Worm (Caenorhabditis elegans): ENCODE measurements around the gene ani-3.

Gene ani-3

ce11 chrV:19744210-19744609, 46.7 kb downstream of the ani-3 start:
- TF ChIP-seq hlh-30 (tag; optimal IDR thresholded peaks at IDR 0.05; ENCODE audit: insufficient read depth) (no peak), gmeb-2 (tag; optimal IDR thresholded peaks at IDR 0.05) (no peak), tbx-2 (tag; optimal IDR thresholded peaks at IDR 0.05) (no peak), K02D7.2 (tag; optimal IDR thresholded peaks at IDR 0.05) (no peak), nhr-232 (tag; optimal IDR thresholded peaks at IDR 0.05) (no peak), syd-9 (tag; optimal IDR thresholded peaks at IDR 0.05) (no peak), pha-2 (tag; optimal IDR thresholded peaks at IDR 0.05) (no peak), fax-1 (tag; optimal IDR thresholded peaks at IDR 0.05) (no peak), ceh-14 (tag; optimal IDR thresholded peaks at IDR 0.05) (no peak), lim-6 (tag; optimal IDR thresholded peaks at IDR 0.05) (no peak), elt-2 (tag; optimal IDR thresholded peaks at IDR 0.05) (no peak), dmd-4 (tag; optimal IDR thresholded peaks at IDR 0.05; ENCODE audit: borderline replicate concordance) (no peak), ama-1 (optimal IDR thresholded peaks at IDR 0.05) (no peak), Y22D7AL.16 (tag; optimal IDR thresholded peaks at IDR 0.05) (no peak), nfya-1 (tag; optimal IDR thresholded peaks at IDR 0.05) (no peak), pax-1 (tag; optimal IDR thresholded peaks at IDR 0.05) (no peak), hlh-15 (tag; optimal IDR thresholded peaks at IDR 0.05) (no peak), tbx-7 (tag; optimal IDR thresholded peaks at IDR 0.05) (no peak), rnt-1 (tag; optimal IDR thresholded peaks at IDR 0.05) (no peak)

- TF ChIP-seq C08G9.2 (tag; optimal IDR thresholded peaks at IDR 0.05) (no peak), mec-3 (tag; optimal IDR thresholded peaks at IDR 0.05; ENCODE audit: borderline replicate concordance) (no peak), ceh-14 (tag; optimal IDR thresholded peaks at IDR 0.05) (no peak), F13H6.1 (tag; optimal IDR thresholded peaks at IDR 0.05) (no peak)
These were observed 48.3 kb downstream of the ani-3 start, which contains the start of gene W04E12.5 for ce11 chrV:19745852-19746251. Gene W04E12.5 (plus strand): TSS chrV:19746152.

ce11 chrV:19747144-19747543, 49.6 kb downstream of the ani-3 start:
- TF ChIP-seq dve-1 (tag; optimal IDR thresholded peaks at IDR 0.05) (peak; percentile 99), pax-1 (tag; optimal IDR thresholded peaks at IDR 0.05) (no peak)

- TF ChIP-seq lin-11 (tag; optimal IDR thresholded peaks at IDR 0.05) (no peak), pax-1 (tag; optimal IDR thresholded peaks at IDR 0.05) (no peak), pha-4 (tag; optimal IDR thresholded peaks at IDR 0.05) (no peak)
These were observed 53.6 kb downstream of the ani-3 start, which contains the start of gene clec-49 for ce11 chrV:19751124-19751523. Gene clec-49 (minus strand): TSS chrV:19751226.

- peak; percentile 38 for TF ChIP-seq pag-3 (tag; optimal IDR thresholded peaks at IDR 0.05; ENCODE audit: borderline replicate concordance)
- TF ChIP-seq pat-9 (tag; optimal IDR thresholded peaks at IDR 0.05): no peak
- TF ChIP-seq dve-1 (tag; optimal IDR thresholded peaks at IDR 0.05): no peak
- no peak for TF ChIP-seq K02D7.2 (tag; optimal IDR thresholded peaks at IDR 0.05)
- no peak for TF ChIP-seq ceh-9 (tag; optimal IDR thresholded peaks at IDR 0.05)
- no peak for TF ChIP-seq syd-9 (tag; optimal IDR thresholded peaks at IDR 0.05)
- TF ChIP-seq ama-1 (optimal IDR thresholded peaks at IDR 0.05): no peak
- no peak for TF ChIP-seq ceh-18 (tag; optimal IDR thresholded peaks at IDR 0.05)
These were observed 55.3 kb downstream of the ani-3 start for ce11 chrV:19752879-19753278.

- TF ChIP-seq ceh-19 (GFP tag; optimal IDR thresholded peaks at IDR 0.05) (no peak), pat-9 (tag; optimal IDR thresholded peaks at IDR 0.05) (no peak), ceh-24 (tag; optimal IDR thresholded peaks at IDR 0.05) (no peak), fkh-6 (tag; optimal IDR thresholded peaks at IDR 0.05) (no peak), tbx-7 (tag; optimal IDR thresholded peaks at IDR 0.05) (no peak), K02D7.2 (tag; optimal IDR thresholded peaks at IDR 0.05) (no peak), hlh-15 (tag; optimal IDR thresholded peaks at IDR 0.05) (no peak), npax-4 (tag; optimal IDR thresholded peaks at IDR 0.05) (no peak), ceh-48 (tag; optimal IDR thresholded peaks at IDR 0.05) (no peak), pha-2 (tag; optimal IDR thresholded peaks at IDR 0.05) (no peak), elt-4 (tag; optimal IDR thresholded peaks at IDR 0.05) (no peak), C08G9.2 (tag; optimal IDR thresholded peaks at IDR 0.05) (no peak), ceh-31 (tag; optimal IDR thresholded peaks at IDR 0.05) (no peak), dve-1 (tag; optimal IDR thresholded peaks at IDR 0.05) (no peak), nfya-1 (tag; optimal IDR thresholded peaks at IDR 0.05) (no peak), sox-4 (tag; optimal IDR thresholded peaks at IDR 0.05) (no peak), ceh-14 (tag; optimal IDR thresholded peaks at IDR 0.05) (no peak), ceh-34 (tag; optimal IDR thresholded peaks at IDR 0.05) (no peak)
These were observed 56.8 kb downstream of the ani-3 start for ce11 chrV:19754331-19754730.

Data from whole organism, late embryonic.